Worm (Caenorhabditis elegans): ENCODE data around the gene zig-6.

Gene zig-6

DNA sequence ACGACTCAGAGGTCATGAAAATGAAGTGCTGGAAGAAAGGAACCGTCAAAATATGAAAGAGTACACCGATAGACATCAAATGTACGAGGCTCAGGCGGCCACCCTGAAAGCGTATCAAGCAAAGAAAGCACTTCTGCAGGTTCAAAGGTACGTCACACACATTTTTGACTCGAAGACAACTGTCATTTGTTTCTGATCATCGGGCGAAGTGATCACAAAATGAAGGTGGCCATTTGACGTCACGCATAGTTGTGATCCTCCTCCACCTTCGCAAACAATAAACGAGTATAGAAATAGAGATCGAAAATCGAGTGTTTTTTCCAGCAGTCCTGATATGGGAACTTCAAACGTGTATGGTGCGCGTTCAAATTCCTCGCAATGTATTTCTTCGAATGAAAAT lies 10.4 kb upstream of the zig-6 start:
- no peak for TF ChIP-seq hlh-15 (tag; optimal IDR thresholded peaks at IDR 0.05)
- TF ChIP-seq unc-3 (GFP tag; conservative IDR thresholded peaks at IDR 0.05) = no peak
- no peak for TF ChIP-seq unc-3 (tag; optimal IDR thresholded peaks at IDR 0.05)
- TF ChIP-seq ceh-48 (tag; optimal IDR thresholded peaks at IDR 0.05) = no peak
- no peak for TF ChIP-seq hlh-8 (tag; optimal IDR thresholded peaks at IDR 0.05)
- TF ChIP-seq ceh-18 (tag; optimal IDR thresholded peaks at IDR 0.05) = no peak

DNA sequence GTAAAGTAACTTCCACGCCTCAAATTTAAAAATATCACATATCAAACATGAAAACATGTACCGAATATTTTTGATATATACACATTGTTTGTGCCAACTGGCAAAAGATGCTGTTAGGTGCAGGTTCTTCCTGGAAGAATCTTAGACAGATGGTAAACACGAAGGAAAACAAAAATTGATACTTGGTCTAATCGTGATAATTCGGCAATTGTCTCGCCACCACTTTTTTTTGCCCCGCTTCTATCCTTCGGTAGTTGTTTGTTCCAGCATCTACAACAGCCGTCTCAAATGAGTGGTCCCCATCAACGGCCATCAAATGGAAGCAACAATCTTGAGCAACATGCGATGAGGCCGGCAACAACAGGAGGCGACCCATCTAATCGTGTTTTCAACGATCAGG lies 8.6 kb upstream of the zig-6 start:
- TF ChIP-seq ceh-48 (tag; optimal IDR thresholded peaks at IDR 0.05) = no peak
- no peak for TF ChIP-seq ceh-19 (GFP tag; optimal IDR thresholded peaks at IDR 0.05)
- TF ChIP-seq ceh-9 (tag; optimal IDR thresholded peaks at IDR 0.05) = no peak
- TF ChIP-seq fax-1 (tag; optimal IDR thresholded peaks at IDR 0.05) = no peak
- no peak for TF ChIP-seq ceh-18 (tag; optimal IDR thresholded peaks at IDR 0.05)
- TF ChIP-seq Y22D7AL.16 (tag; optimal IDR thresholded peaks at IDR 0.05) = no peak
- no peak for TF ChIP-seq nfya-1 (tag; optimal IDR thresholded peaks at IDR 0.05)
- TF ChIP-seq pag-3 (tag; optimal IDR thresholded peaks at IDR 0.05; ENCODE audit: borderline replicate concordance) = no peak
- no peak for TF ChIP-seq pat-9 (tag; optimal IDR thresholded peaks at IDR 0.05)
- no peak for TF ChIP-seq madf-2 (tag; optimal IDR thresholded peaks at IDR 0.05)
- no peak for TF ChIP-seq unc-42 (tag; optimal IDR thresholded peaks at IDR 0.05)
- no peak for TF ChIP-seq dve-1 (tag; optimal IDR thresholded peaks at IDR 0.05)
- TF ChIP-seq ceh-2 (tag; optimal IDR thresholded peaks at IDR 0.05) = no peak

DNA sequence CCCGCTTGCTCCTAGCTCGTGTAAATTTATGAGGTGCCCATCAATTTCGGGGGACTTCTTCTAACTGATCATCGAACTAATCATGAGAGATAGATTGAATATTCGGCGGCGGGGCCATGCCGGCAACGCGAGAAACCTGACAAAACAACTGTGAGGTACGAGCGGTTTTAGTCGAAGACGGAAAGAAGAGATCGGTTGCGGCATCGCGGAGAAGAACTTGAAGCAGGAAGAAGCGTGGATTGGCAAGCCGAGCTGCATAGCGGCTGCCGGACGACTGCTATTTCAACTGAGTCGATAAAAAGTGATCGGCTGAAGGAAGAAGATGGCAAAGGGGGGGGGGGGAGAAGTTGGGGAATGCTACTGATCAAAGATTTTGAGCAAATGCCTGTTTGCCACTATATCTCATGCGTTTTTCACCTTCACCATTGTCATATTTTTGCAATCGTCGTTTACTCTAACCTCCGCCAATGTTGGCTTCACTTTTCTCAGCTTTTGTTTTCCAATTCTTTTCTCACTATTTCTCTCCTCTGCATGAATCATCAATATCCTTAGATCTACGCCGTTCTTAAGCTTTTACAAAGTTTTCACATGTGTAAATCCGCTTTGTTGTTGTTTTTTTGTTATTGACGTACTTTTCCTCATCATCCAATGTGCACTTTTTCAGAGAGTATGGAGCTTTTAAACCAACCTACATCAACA lies 6.7 kb upstream of the zig-6 start, which contains the start of gene pqn-62:
Gene pqn-62, plus strand, starts transcription at position 649 of the 699 bp plus-strand sequence.
- TF ChIP-seq tbx-2 (tag; optimal IDR thresholded peaks at IDR 0.05) = no peak
- TF ChIP-seq C38D4.7 (GFP tag; optimal IDR thresholded peaks at IDR 0.05) = no peak
- no peak for TF ChIP-seq gmeb-2 (tag; optimal IDR thresholded peaks at IDR 0.05)
- no peak for TF ChIP-seq pha-2 (tag; optimal IDR thresholded peaks at IDR 0.05)
- TF ChIP-seq unc-55 (GFP tag; optimal IDR thresholded peaks at IDR 0.05) = peak; percentile 51
- TF ChIP-seq che-1 (tag; optimal IDR thresholded peaks at IDR 0.05) = no peak
- no peak for TF ChIP-seq ceh-45 (GFP tag; IDR thresholded peaks at IDR 0.05)
- no peak for TF ChIP-seq fax-1 (tag; optimal IDR thresholded peaks at IDR 0.05)
- TF ChIP-seq ceh-34 (tag; optimal IDR thresholded peaks at IDR 0.05) = peak; percentile 17
- peak; percentile 60 for TF ChIP-seq rnt-1 (tag; optimal IDR thresholded peaks at IDR 0.05)
- TF ChIP-seq sox-4 (tag; optimal IDR thresholded peaks at IDR 0.05) = no peak
- TF ChIP-seq F13H6.1 (tag; optimal IDR thresholded peaks at IDR 0.05) = no peak
- TF ChIP-seq nfya-1 (tag; optimal IDR thresholded peaks at IDR 0.05) = peak; percentile 22
- TF ChIP-seq ceh-18 (tag; optimal IDR thresholded peaks at IDR 0.05) = peak; percentile 70
- no peak for TF ChIP-seq zip-5 (tag; optimal IDR thresholded peaks at IDR 0.05)
- no peak for TF ChIP-seq ceh-19 (GFP tag; optimal IDR thresholded peaks at IDR 0.05)

DNA sequence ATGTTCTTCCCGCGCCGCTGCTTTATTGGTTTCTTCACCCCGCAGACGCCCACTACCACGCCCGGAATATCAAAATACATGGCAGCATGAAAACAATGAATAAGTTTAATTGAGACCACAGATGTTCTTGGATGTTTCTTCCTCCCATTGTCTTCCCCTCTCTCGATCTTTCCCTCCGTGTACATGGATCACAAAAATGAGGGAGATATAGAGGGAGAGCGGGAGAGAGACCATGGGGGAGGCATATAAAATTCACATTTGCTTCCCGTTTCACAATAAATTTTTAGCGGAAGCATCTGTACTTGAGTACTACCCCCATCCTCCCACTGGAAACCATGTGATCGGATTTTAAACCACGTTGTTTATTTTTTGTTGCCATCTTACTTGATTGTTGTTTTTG lies 4.5 kb upstream of the zig-6 start:
- TF ChIP-seq gmeb-2 (tag; optimal IDR thresholded peaks at IDR 0.05) (no peak), ceh-18 (tag; optimal IDR thresholded peaks at IDR 0.05) (peak; percentile 23), hlh-8 (tag; optimal IDR thresholded peaks at IDR 0.05) (peak; percentile 17), sox-2 (GFP tag; IDR thresholded peaks at IDR 0.05) (no peak), ceh-9 (tag; optimal IDR thresholded peaks at IDR 0.05) (no peak), ceh-31 (tag; optimal IDR thresholded peaks at IDR 0.05) (no peak), npax-4 (tag; optimal IDR thresholded peaks at IDR 0.05) (no peak)

DNA sequence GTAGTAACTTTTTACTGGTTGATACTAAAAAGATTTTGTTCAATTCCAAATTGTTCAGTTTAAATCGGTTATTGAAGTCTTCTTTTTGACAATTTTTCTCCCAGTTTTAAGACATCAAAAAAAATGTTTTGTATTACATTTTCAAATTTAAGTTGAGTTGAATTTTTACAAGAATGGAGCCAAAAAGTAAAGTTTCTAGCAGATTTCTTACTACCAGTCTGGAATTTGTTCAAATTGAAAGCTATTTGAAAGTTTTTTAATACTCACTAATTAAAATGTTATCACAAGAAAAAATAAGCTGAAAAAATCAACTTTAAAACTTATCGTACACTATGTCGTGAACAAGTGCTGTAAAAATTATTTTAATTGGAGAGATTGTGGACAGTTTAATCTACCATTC lies 1.2 kb upstream of the zig-6 start:
- TF ChIP-seq hlh-30 (tag; optimal IDR thresholded peaks at IDR 0.05; ENCODE audit: insufficient read depth) = no peak
- TF ChIP-seq K09A11.1 (tag; optimal IDR thresholded peaks at IDR 0.05; ENCODE audit: insufficient read depth) = no peak
- TF ChIP-seq Y22D7AL.16 (tag; optimal IDR thresholded peaks at IDR 0.05) = no peak
- no peak for TF ChIP-seq tbx-7 (tag; optimal IDR thresholded peaks at IDR 0.05)
- TF ChIP-seq ama-1 (optimal IDR thresholded peaks at IDR 0.05) = no peak
- no peak for TF ChIP-seq unc-3 (GFP tag; conservative IDR thresholded peaks at IDR 0.05)
- no peak for TF ChIP-seq unc-3 (tag; optimal IDR thresholded peaks at IDR 0.05)
- TF ChIP-seq hlh-15 (tag; optimal IDR thresholded peaks at IDR 0.05) = no peak
- no peak for TF ChIP-seq ceh-34 (tag; optimal IDR thresholded peaks at IDR 0.05)
- TF ChIP-seq C38D4.7 (GFP tag; optimal IDR thresholded peaks at IDR 0.05) = no peak
- no peak for TF ChIP-seq tbx-2 (tag; optimal IDR thresholded peaks at IDR 0.05)
- TF ChIP-seq nhr-11 (tag; optimal IDR thresholded peaks at IDR 0.05) = no peak
- TF ChIP-seq unc-42 (tag; optimal IDR thresholded peaks at IDR 0.05) = no peak
- TF ChIP-seq ceh-19 (GFP tag; optimal IDR thresholded peaks at IDR 0.05) = no peak
- TF ChIP-seq npax-4 (tag; optimal IDR thresholded peaks at IDR 0.05) = no peak
- no peak for TF ChIP-seq syd-9 (tag; optimal IDR thresholded peaks at IDR 0.05)
